Worm (Caenorhabditis elegans): Measurements from ENCODE around the gene rsp-8.

The rsp-8 gene

DNA sequence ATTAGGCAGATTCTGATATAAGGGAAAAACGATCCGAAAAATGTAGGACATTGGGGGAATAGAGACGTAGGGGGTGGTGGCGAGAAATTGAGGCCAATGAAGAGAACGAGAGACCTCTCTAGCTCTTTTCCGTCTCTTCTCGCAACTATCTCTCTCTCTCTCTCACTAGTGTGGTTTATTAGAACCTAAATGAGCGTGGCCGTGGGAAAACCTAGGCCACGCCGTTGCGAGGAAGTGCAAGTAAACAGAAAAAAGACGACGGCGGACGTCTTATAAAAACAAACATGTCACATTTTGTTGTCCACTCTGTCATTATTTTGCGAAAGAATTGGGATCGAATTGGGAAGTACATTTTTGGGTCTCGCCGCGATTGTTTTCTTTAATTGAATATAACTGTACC lies 43.8 kb downstream of the rsp-8 start (continued):
- no peak for TF ChIP-seq ztf-16 (tag; optimal IDR thresholded peaks at IDR 0.05)
- no peak for TF ChIP-seq odd-2 (tag; optimal IDR thresholded peaks at IDR 0.05)
- peak; percentile 98 for TF ChIP-seq ceh-31 (tag; optimal IDR thresholded peaks at IDR 0.05)
- peak; percentile 53 for TF ChIP-seq elt-2 (tag; optimal IDR thresholded peaks at IDR 0.05)
- TF ChIP-seq pag-3 (tag; optimal IDR thresholded peaks at IDR 0.05; ENCODE audit: borderline replicate concordance): no peak
- TF ChIP-seq ceh-14 (tag; optimal IDR thresholded peaks at IDR 0.05): peak; percentile 44
- peak; percentile 60 for TF ChIP-seq fax-1 (tag; optimal IDR thresholded peaks at IDR 0.05)
- TF ChIP-seq che-1 (tag; optimal IDR thresholded peaks at IDR 0.05): no peak
- no peak for TF ChIP-seq elt-4 (tag; optimal IDR thresholded peaks at IDR 0.05)
- no peak for TF ChIP-seq nhr-232 (tag; optimal IDR thresholded peaks at IDR 0.05)
- TF ChIP-seq hlh-6 (tag; optimal IDR thresholded peaks at IDR 0.05): peak; percentile 52
- no peak for TF ChIP-seq sox-2 (GFP tag; IDR thresholded peaks at IDR 0.05)
- no peak for TF ChIP-seq pat-9 (tag; optimal IDR thresholded peaks at IDR 0.05)
- TF ChIP-seq pqm-1 (tag; optimal IDR thresholded peaks at IDR 0.05): peak; percentile 41
- no peak for TF ChIP-seq ttx-3 (tag; optimal IDR thresholded peaks at IDR 0.05)
- TF ChIP-seq ceh-19 (GFP tag; optimal IDR thresholded peaks at IDR 0.05): peak; percentile 49

DNA sequence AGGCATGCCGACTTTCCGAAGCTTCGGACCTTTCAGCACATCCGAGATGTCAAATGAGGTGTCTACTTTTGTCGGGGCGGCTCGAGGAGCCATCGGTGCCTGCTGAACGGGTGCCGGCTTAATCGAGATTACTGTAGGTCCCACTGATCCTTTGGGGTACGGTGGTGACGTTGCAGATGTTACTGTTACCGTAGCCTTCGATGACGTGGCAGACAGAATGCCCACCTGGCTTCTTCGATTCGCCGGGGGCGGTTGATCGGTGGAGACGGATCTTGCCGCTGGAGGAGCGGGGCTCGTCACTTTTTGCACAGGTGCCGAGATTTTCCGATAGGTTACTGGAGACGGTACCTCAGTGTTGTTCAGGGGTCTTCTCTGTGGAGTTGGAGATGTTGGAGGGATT lies 45.4 kb downstream of the rsp-8 start:
- TF ChIP-seq C08G9.2 (tag; optimal IDR thresholded peaks at IDR 0.05) (peak; percentile 0), gmeb-2 (tag; optimal IDR thresholded peaks at IDR 0.05) (no peak)

DNA sequence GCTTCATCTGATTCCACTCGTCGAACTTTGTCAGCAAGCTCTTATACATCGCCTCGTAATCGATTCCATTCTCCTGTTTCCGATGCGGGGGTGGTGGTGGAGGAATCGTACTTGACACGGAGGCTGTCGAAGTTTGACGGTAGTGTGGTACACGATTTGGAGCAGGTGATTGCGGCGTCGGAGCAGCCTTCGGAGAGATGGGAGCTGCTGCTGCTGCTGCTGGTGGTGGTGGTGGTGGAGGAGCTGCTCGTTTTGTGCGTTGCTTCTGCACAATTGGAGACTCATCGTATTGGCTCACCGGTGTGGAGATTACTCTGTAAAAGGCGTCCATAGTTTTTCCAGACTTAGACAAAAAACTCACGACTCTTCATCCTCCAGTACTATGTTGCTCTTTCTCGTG lies 48.0 kb downstream of the rsp-8 start:
- TF ChIP-seq Y22D7AL.16 (tag; optimal IDR thresholded peaks at IDR 0.05) (no peak), hlh-8 (tag; optimal IDR thresholded peaks at IDR 0.05) (no peak), ceh-18 (tag; optimal IDR thresholded peaks at IDR 0.05) (no peak), pha-4 (tag; optimal IDR thresholded peaks at IDR 0.05) (no peak), ceh-22 (tag; optimal IDR thresholded peaks at IDR 0.05) (no peak), ceh-45 (GFP tag; IDR thresholded peaks at IDR 0.05) (no peak), lin-11 (tag; optimal IDR thresholded peaks at IDR 0.05) (no peak), lim-6 (tag; optimal IDR thresholded peaks at IDR 0.05) (no peak), fax-1 (tag; optimal IDR thresholded peaks at IDR 0.05) (no peak), K02D7.2 (tag; optimal IDR thresholded peaks at IDR 0.05) (no peak), rnt-1 (tag; optimal IDR thresholded peaks at IDR 0.05) (no peak), ceh-30 (tag; optimal IDR thresholded peaks at IDR 0.05) (no peak), ceh-9 (tag; optimal IDR thresholded peaks at IDR 0.05) (no peak), ahr-1 (tag; optimal IDR thresholded peaks at IDR 0.05) (no peak), tbx-2 (tag; optimal IDR thresholded peaks at IDR 0.05) (no peak), ceh-19 (GFP tag; optimal IDR thresholded peaks at IDR 0.05) (no peak), ref-2 (tag; optimal IDR thresholded peaks at IDR 0.05) (no peak), mec-3 (tag; optimal IDR thresholded peaks at IDR 0.05; ENCODE audit: borderline replicate concordance) (no peak), fkh-6 (tag; optimal IDR thresholded peaks at IDR 0.05) (no peak), sdc-2 (tag; optimal IDR thresholded peaks at IDR 0.05) (no peak)

DNA sequence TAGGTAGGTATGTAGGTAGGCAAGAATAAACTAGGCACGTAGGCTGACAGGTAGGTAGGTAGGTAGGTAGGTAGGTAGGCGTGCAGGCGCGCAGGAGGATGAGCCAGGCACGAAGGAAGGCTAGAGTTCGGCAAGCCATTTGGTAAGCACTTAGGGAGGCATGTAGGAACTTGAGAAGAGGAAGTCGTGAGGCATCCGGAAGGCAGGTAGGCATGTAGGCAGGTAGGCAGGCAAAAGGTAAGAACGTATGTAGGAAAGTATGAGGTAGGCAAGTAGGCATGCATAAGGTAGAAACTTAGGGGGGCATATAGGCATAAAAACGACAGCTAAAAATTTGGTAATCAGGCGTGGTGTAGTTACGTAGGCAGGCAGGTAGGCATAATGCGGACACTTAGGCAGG lies 49.9 kb downstream of the rsp-8 start:
- TF ChIP-seq ceh-31 (tag; optimal IDR thresholded peaks at IDR 0.05): no peak
- TF ChIP-seq ama-1 (optimal IDR thresholded peaks at IDR 0.05): no peak
- TF ChIP-seq hlh-15 (tag; optimal IDR thresholded peaks at IDR 0.05): no peak
- no peak for TF ChIP-seq ceh-18 (tag; optimal IDR thresholded peaks at IDR 0.05)
- TF ChIP-seq pag-3 (tag; optimal IDR thresholded peaks at IDR 0.05; ENCODE audit: borderline replicate concordance): no peak
- TF ChIP-seq elt-4 (tag; optimal IDR thresholded peaks at IDR 0.05): peak; percentile 32
- no peak for TF ChIP-seq pha-4 (tag; optimal IDR thresholded peaks at IDR 0.05)

DNA sequence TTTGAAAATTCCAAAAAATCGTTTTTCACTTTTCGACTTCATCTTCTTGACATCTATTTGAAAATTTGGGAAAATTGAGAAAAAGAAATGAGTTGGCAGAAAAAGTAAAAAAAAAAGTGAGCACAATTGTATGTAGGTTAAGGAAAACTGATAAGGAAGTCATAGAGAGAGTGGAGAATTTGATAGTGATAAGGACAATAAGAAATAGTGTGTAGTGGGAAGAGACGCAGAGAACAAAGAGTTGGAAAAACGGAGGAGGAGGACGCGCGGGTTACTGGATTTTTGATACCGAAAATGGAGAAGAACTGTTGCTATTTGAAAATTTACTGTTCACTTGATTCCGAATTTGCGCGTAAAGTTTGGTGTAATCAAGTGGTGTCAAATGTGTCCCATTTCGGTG lies 52.5 kb downstream of the rsp-8 start, which contains the start of gene Y56A3A.6:
TSS of gene Y56A3A.6 (minus strand) at position 53 of the 400 bp plus-strand sequence.
- TF ChIP-seq elt-2 (tag; optimal IDR thresholded peaks at IDR 0.05) (peak; percentile 79), sox-2 (GFP tag; IDR thresholded peaks at IDR 0.05) (no peak)

Data from whole organism, late embryonic.